Fruit fly (Drosophila melanogaster) whole organism, embryonic: ENCODE results near the gene Syx1A.

ENCODE experiments used
- Antp ChIP-seq: fragments of 200-800 bp; sonication (Bioruptor generic); optimal IDR thresholded peaks from 3 replicates; lab custom pipeline; 2016; ENCODE audit warnings: missing biosample characterization, missing genetic modification characterization
- Atf-2 ChIP-seq: fragments of 200-800 bp; sonication (Bioruptor generic); optimal IDR thresholded peaks from 2 replicates; lab custom pipeline; 2016; ENCODE audit warnings: missing biosample characterization, missing genetic modification characterization
- C15 ChIP-seq: fragments of 200-800 bp; sonication (Bioruptor generic); IDR thresholded peaks from 3 replicates; pipeline ENCODE4 v1.3.6; 2022; ENCODE audit warnings: missing biosample characterization, missing genetic modification characterization
- CG11696 ChIP-seq: fragments of 200-800 bp; sonication (Bioruptor generic); IDR thresholded peaks from 2 replicates; pipeline ENCODE4 v1.3.6; 2022; ENCODE audit warnings: missing biosample characterization, missing genetic modification characterization
- CG12219 ChIP-seq: fragments of 200-800 bp; sonication (Bioruptor generic); optimal IDR thresholded peaks from 3 replicates; lab custom pipeline; 2018; ENCODE audit warnings: missing biosample characterization, mild to moderate bottlenecking, missing genetic modification characterization
- CG12236 ChIP-seq: fragments of 200-800 bp; sonication (Bioruptor generic); optimal IDR thresholded peaks from 2 replicates; lab custom pipeline; 2016; ENCODE audit warnings: missing biosample characterization, missing genetic modification characterization
- CG15269 ChIP-seq: fragments of 200-800 bp; sonication (Bioruptor generic); optimal IDR thresholded peaks from 2 replicates; lab custom pipeline; 2018; ENCODE audit warnings: missing biosample characterization, mild to moderate bottlenecking, missing genetic modification characterization, moderate library complexity
- CG17328 ChIP-seq: fragments of 200-800 bp; sonication (Bioruptor generic); IDR thresholded peaks from 2 replicates; pipeline ENCODE4 v1.3.6; 2022; ENCODE audit warnings: missing biosample characterization, missing genetic modification characterization
- CG17361 ChIP-seq: fragments of 200-800 bp; sonication (Bioruptor generic); IDR thresholded peaks from 3 replicates; pipeline ENCODE4 v1.3.6; 2022; ENCODE audit warnings: missing biosample characterization, missing genetic modification characterization
- CG18011 ChIP-seq: fragments of 200-800 bp; sonication (Bioruptor generic); optimal IDR thresholded peaks from 2 replicates; lab custom pipeline; 2017; ENCODE audit warnings: missing biosample characterization, missing genetic modification characterization, mild to moderate bottlenecking, moderate library complexity, missing genotype
- CG18619 ChIP-seq: fragments of 200-800 bp; sonication (Bioruptor generic); optimal IDR thresholded peaks from 3 replicates; lab custom pipeline; 2017; ENCODE audit warnings: missing biosample characterization, mild to moderate bottlenecking, missing genetic modification characterization
- CG2120 ChIP-seq: fragments of 200-800 bp; sonication (Bioruptor generic); optimal IDR thresholded peaks from 3 replicates; lab custom pipeline; 2016; ENCODE audit warnings: missing biosample characterization, missing genetic modification characterization
- CG31224 ChIP-seq: fragments of 200-800 bp; sonication (Bioruptor generic); IDR thresholded peaks from 2 replicates; pipeline ENCODE4 v1.3.6; 2022; ENCODE audit warnings: missing biosample characterization, missing genetic modification characterization
- CG31365 ChIP-seq: fragments of 200-800 bp; sonication (Bioruptor generic); optimal IDR thresholded peaks from 2 replicates; lab custom pipeline; 2018; ENCODE audit warnings: missing biosample characterization, mild to moderate bottlenecking, missing genetic modification characterization
- CG3281 ChIP-seq: fragments of 200-800 bp; sonication (Bioruptor generic); optimal IDR thresholded peaks from 3 replicates; lab custom pipeline; 2017; ENCODE audit warnings: missing biosample characterization, mild to moderate bottlenecking, missing genetic modification characterization
- CG3407 ChIP-seq: fragments of 200-800 bp; sonication (Bioruptor generic); optimal IDR thresholded peaks from 2 replicates; lab custom pipeline; 2018; ENCODE audit warnings: missing biosample characterization, mild to moderate bottlenecking, missing genetic modification characterization
- CG3838 ChIP-seq: fragments of 200-800 bp; sonication (Bioruptor generic); optimal IDR thresholded peaks from 3 replicates; lab custom pipeline; 2016; ENCODE audit warnings: missing biosample characterization, missing genetic modification characterization
- CG6654 ChIP-seq: fragments of 200-800 bp; sonication (Bioruptor generic); optimal IDR thresholded peaks from 2 replicates; lab custom pipeline; 2017; ENCODE audit warnings: missing biosample characterization, mild to moderate bottlenecking, missing genetic modification characterization
- CG7745 ChIP-seq: fragments of 200-800 bp; sonication (Bioruptor generic); optimal IDR thresholded peaks from 2 replicates; lab custom pipeline; 2018; ENCODE audit warnings: missing biosample characterization, mild to moderate bottlenecking, missing genetic modification characterization, moderate library complexity
- CG7786 ChIP-seq: fragments of 200-800 bp; sonication (Bioruptor generic); optimal IDR thresholded peaks from 2 replicates; lab custom pipeline; 2016; ENCODE audit warnings: missing biosample characterization, missing genetic modification characterization
- CG9437 ChIP-seq: fragments of 200-800 bp; sonication (Bioruptor generic); optimal IDR thresholded peaks from 2 replicates; lab custom pipeline; 2018; ENCODE audit warnings: missing biosample characterization, mild to moderate bottlenecking, missing genetic modification characterization
- CoRest ChIP-seq: fragments of 200-800 bp; sonication (Bioruptor generic); optimal IDR thresholded peaks from 3 replicates; lab custom pipeline; 2018; ENCODE audit warnings: missing biosample characterization, mild to moderate bottlenecking, missing genetic modification characterization, moderate library complexity
- D19A ChIP-seq: fragments of 200-800 bp; optimal IDR thresholded peaks from 3 replicates; lab custom pipeline; 2019; ENCODE audit warnings: missing biosample characterization, mild to moderate bottlenecking, missing genetic modification characterization, moderate library complexity
- Dek ChIP-seq: fragments of 200-800 bp; sonication (Bioruptor generic); optimal IDR thresholded peaks from 3 replicates; lab custom pipeline; 2019; ENCODE audit warnings: missing biosample characterization, mild to moderate bottlenecking, missing genetic modification characterization, moderate library complexity
- Dfd ChIP-seq, 2 experiments: fragments of >200 bp; optimal IDR thresholded peaks; 2 replicates each; lab custom pipeline; 2017; ENCODE audit warnings: missing biosample characterization in 2 of 2, missing genetic modification characterization in 2 of 2
- Dip2 ChIP-seq: fragments of 200-800 bp; sonication (Bioruptor generic); IDR thresholded peaks from 2 replicates; pipeline ENCODE4 v1.3.6; 2022; ENCODE audit warnings: missing biosample characterization, missing genetic modification characterization
- Doc3 ChIP-seq: fragments of 200-800 bp; sonication (Bioruptor generic); IDR thresholded peaks from 3 replicates; pipeline ENCODE4 v1.3.6; 2022; ENCODE audit warnings: missing biosample characterization, missing genetic modification characterization; ENCODE audit not compliant: partially characterized antibody
- Drgx ChIP-seq: fragments of 200-800 bp; sonication (Bioruptor generic); IDR thresholded peaks from 2 replicates; pipeline ENCODE4 v1.3.6; 2022; ENCODE audit warnings: missing biosample characterization, missing genetic modification characterization
- Ets97D ChIP-seq: fragments of 200-800 bp; sonication (Bioruptor generic); optimal IDR thresholded peaks from 3 replicates; lab custom pipeline; 2016; ENCODE audit warnings: missing biosample characterization, missing genetic modification characterization
- Fer2 ChIP-seq: fragments of 200-800 bp; sonication (Bioruptor generic); optimal IDR thresholded peaks from 2 replicates; lab custom pipeline; 2018; ENCODE audit warnings: missing biosample characterization, mild to moderate bottlenecking, missing genetic modification characterization, moderate library complexity
- H15 ChIP-seq: fragments of 200-800 bp; sonication (Bioruptor generic); IDR thresholded peaks from 3 replicates; pipeline ENCODE4 v1.3.6; 2022; ENCODE audit warnings: missing biosample characterization, missing genetic modification characterization
- Hmr ChIP-seq: fragments of 200-800 bp; sonication (Bioruptor generic); optimal IDR thresholded peaks from 3 replicates; lab custom pipeline; 2017; ENCODE audit warnings: mild to moderate bottlenecking, missing biosample characterization, missing genetic modification reagents, missing genetic modification characterization
- NC2α ChIP-seq: fragments of 200-800 bp; sonication (Bioruptor generic); optimal IDR thresholded peaks from 2 replicates; lab custom pipeline; 2016; ENCODE audit warnings: missing biosample characterization, missing genetic modification characterization
- Opbp ChIP-seq: fragments of 200-800 bp; sonication (Bioruptor generic); IDR thresholded peaks from 3 replicates; pipeline ENCODE4 v1.3.6; 2022; ENCODE audit warnings: missing biosample characterization, missing genetic modification characterization; ENCODE audit not compliant: partially characterized antibody
- Sin3A ChIP-seq: fragments of >200 bp; optimal IDR thresholded peaks from 2 replicates; lab custom pipeline; 2018
- Tbp ChIP-seq: fragments of >200 bp; optimal IDR thresholded peaks from 2 replicates; lab custom pipeline; 2018; ENCODE audit warnings: missing biosample characterization, missing genetic modification characterization
- Xrp1 ChIP-seq: fragments of 200-800 bp; sonication (Bioruptor generic); IDR thresholded peaks from 2 replicates; pipeline ENCODE4 v1.3.6; 2022; ENCODE audit warnings: missing biosample characterization, missing genetic modification characterization
- caup ChIP-seq: fragments of 200-800 bp; sonication (Bioruptor generic); optimal IDR thresholded peaks from 3 replicates; lab custom pipeline; 2017; ENCODE audit warnings: missing biosample characterization, mild to moderate bottlenecking, missing genetic modification characterization, moderate library complexity; ENCODE audit not compliant: severe bottlenecking
- dati ChIP-seq: fragments of 200-800 bp; sonication (Bioruptor generic); IDR thresholded peaks from 2 replicates; pipeline ENCODE4 v1.3.6; 2022; ENCODE audit warnings: missing biosample characterization, missing genetic modification characterization
- ems ChIP-seq: fragments of 200-800 bp; sonication (Bioruptor generic); optimal IDR thresholded peaks from 3 replicates; lab custom pipeline; 2016; ENCODE audit warnings: missing biosample characterization, missing genetic modification characterization
- eve ChIP-seq, 2 experiments: fragments of >200 bp; optimal IDR thresholded peaks; 2 replicates each; lab custom pipeline; 2017; ENCODE audit warnings: missing biosample characterization in 2 of 2, missing genetic modification characterization in 2 of 2
- fd102C ChIP-seq: fragments of 200-800 bp; sonication (Bioruptor generic); optimal IDR thresholded peaks from 2 replicates; lab custom pipeline; 2018; ENCODE audit warnings: missing biosample characterization, mild to moderate bottlenecking, missing genetic modification characterization, moderate library complexity
- nmo ChIP-seq: fragments of 200-800 bp; sonication (Bioruptor generic); optimal IDR thresholded peaks from 2 replicates; lab custom pipeline; 2018; ENCODE audit warnings: missing biosample characterization, mild to moderate bottlenecking, missing genetic modification characterization, moderate library complexity
- oc ChIP-seq: fragments of 200-800 bp; sonication (Bioruptor generic); optimal IDR thresholded peaks from 2 replicates; lab custom pipeline; 2018; ENCODE audit warnings: missing biosample characterization, mild to moderate bottlenecking, missing genetic modification characterization, moderate library complexity
- odd ChIP-seq: fragments of 200-800 bp; sonication (Bioruptor generic); optimal IDR thresholded peaks from 2 replicates; lab custom pipeline; 2017; ENCODE audit warnings: missing biosample characterization, mild to moderate bottlenecking, missing genetic modification characterization
- org-1 ChIP-seq: fragments of 200-800 bp; sonication (Bioruptor generic); optimal IDR thresholded peaks from 2 replicates; lab custom pipeline; 2017; ENCODE audit warnings: missing biosample characterization, missing genetic modification characterization
- pan ChIP-seq, 4 experiments: fragments of >200 bp in 3 of 4; fragments of 200-800 bp in 1 of 4; sonication (Bioruptor generic) in 1 of 4; optimal IDR thresholded peaks in 3 of 4; IDR thresholded peaks in 1 of 4; 2 replicates each; pipeline versions ENCODE4 v1.3.6 to Lab custom; 2017 to 2022; ENCODE audit warnings: missing biosample characterization in 2 of 4, missing genetic modification characterization in 2 of 4, mixed read lengths in 1 of 4
- pum ChIP-seq: fragments of 200-800 bp; sonication (Bioruptor generic); optimal IDR thresholded peaks from 2 replicates; lab custom pipeline; 2016; ENCODE audit warnings: missing biosample characterization, missing genetic modification characterization
- sob ChIP-seq: fragments of 200-800 bp; sonication (Bioruptor generic); IDR thresholded peaks from 2 replicates; pipeline ENCODE4 v1.3.6; 2022; ENCODE audit warnings: missing biosample characterization, missing genetic modification characterization
- vfl ChIP-seq: fragments of 200-800 bp; sonication (Bioruptor generic); optimal IDR thresholded peaks from 2 replicates; lab custom pipeline; 2016; ENCODE audit warnings: missing biosample characterization, missing genetic modification characterization
- zen ChIP-seq: fragments of 200-800 bp; sonication (Bioruptor generic); optimal IDR thresholded peaks from 3 replicates; lab custom pipeline; 2018; ENCODE audit warnings: missing biosample characterization, mild to moderate bottlenecking, missing genetic modification characterization, moderate library complexity
- zfh2 ChIP-seq: fragments of 200-800 bp; sonication (Bioruptor generic); optimal IDR thresholded peaks from 2 replicates; lab custom pipeline; 2016; ENCODE audit warnings: missing biosample characterization, missing genetic modification characterization

The Syx1A gene

dm6 chr3R:24057188-24057587, 48.4 kb downstream of the Syx1A start, which contains the start of gene Hsp68 (continued):
- TF ChIP-seq CG9437 (GFP tag; lab: Kevin White, UChicago) (no peak), CG3281 (GFP tag; lab: Kevin White, UChicago) (peak; percentile 4), org-1 (GFP tag; lab: Kevin White, UChicago) (no peak), Tbp (GFP tag; lab: Kevin White, UChicago) (peak; percentile 93), C15 (GFP tag; lab: Robert Waterston, UW) (no peak), Fer2 (tag; lab: Kevin White, UChicago) (no peak), Drgx (no peak), CG3407 (GFP tag; lab: Kevin White, UChicago) (no peak), NC2α (GFP tag; lab: Kevin White, UChicago) (peak; percentile 89), Atf-2 (GFP tag; lab: Kevin White, UChicago) (no peak), CG12219 (GFP tag; lab: Kevin White, UChicago) (no peak), vfl (GFP tag; lab: Kevin White, UChicago) (no peak), pan (optimal IDR thresholded peaks at IDR 0.05; lab: Kevin White, UChicago) (no peak), pan (GFP tag; optimal IDR thresholded peaks at IDR 0.05 in 1 of 2, IDR thresholded peaks at IDR 0.05 in 1 of 2) (peak in 1 of 2 experiments; percentile 6), pum (GFP tag; lab: Kevin White, UChicago) (no peak), zen (tag; lab: Kevin White, UChicago) (no peak), Dip2 (GFP tag; lab: Robert Waterston, UW) (no peak), CG17361 (GFP tag; lab: Robert Waterston, UW) (no peak), Doc3 (GFP tag; lab: Robert Waterston, UW) (no peak), CoRest (tag; lab: Kevin White, UChicago) (no peak), sob (GFP tag; lab: Robert Waterston, UW) (no peak), CG17328 (GFP tag; lab: Robert Waterston, UW) (no peak), CG7786 (no peak), Opbp (GFP tag; lab: Robert Waterston, UW) (0 out of 3 replicates have a peak, but pooled peaks have one; percentile 28), odd (GFP tag; lab: Kevin White, UChicago) (no peak), CG6654 (GFP tag; lab: Kevin White, UChicago) (no peak), Ets97D (GFP tag; lab: Kevin White, UChicago) (peak; percentile 15), CG12236 (GFP tag; lab: Kevin White, UChicago) (no peak), CG3838 (GFP tag; lab: Kevin White, UChicago) (no peak), dati (no peak), eve (GFP tag; optimal IDR thresholded peaks at IDR 0.05; lab: Kevin White, UChicago) (no peak), CG31224 (no peak), zfh2 (no peak), Xrp1 (no peak), nmo (GFP tag; lab: Kevin White, UChicago) (no peak), Antp (GFP tag; lab: Kevin White, UChicago) (no peak), Hmr (GFP tag; lab: Kevin White, UChicago) (no peak), CG15269 (tag; lab: Kevin White, UChicago) (no peak), CG18011 (no peak), CG11696 (GFP tag; lab: Robert Waterston, UW) (0 out of 2 replicates have a peak, but pooled peaks have one; percentile 10), CG31365 (tag; lab: Kevin White, UChicago) (peak; percentile 29), Dek (tag; lab: Kevin White, UChicago) (no peak), oc (tag; lab: Kevin White, UChicago) (no peak), Sin3A (lab: Kevin White, UChicago) (no peak), CG7745 (peak; percentile 42), D19A (tag; lab: Kevin White, UChicago) (peak; percentile 38), ems (GFP tag; lab: Kevin White, UChicago) (no peak), CG18619 (GFP tag; lab: Kevin White, UChicago) (no peak), H15 (GFP tag; lab: Robert Waterston, UW) (no peak), CG2120 (GFP tag; lab: Kevin White, UChicago) (no peak), Dfd (GFP tag; optimal IDR thresholded peaks at IDR 0.05; lab: Kevin White, UChicago) (no peak), caup (GFP tag; lab: Kevin White, UChicago) (no peak), fd102C (GFP tag; lab: Kevin White, UChicago) (no peak)
